Fruit fly (Drosophila melanogaster): Measurements from ENCODE around the gene Kul.

Gene Kul

dm6 chr3R:29696359-29696758, 29.3 kb upstream of the Kul start (continued):
- TF ChIP-seq CG34422 (GFP tag; IDR thresholded peaks at IDR 0.05) (0 out of 3 replicates have a peak, but pooled peaks have one; percentile 11), CG4707 (GFP tag; optimal IDR thresholded peaks at IDR 0.05) (no peak), CG1602 (GFP tag; optimal IDR thresholded peaks at IDR 0.05) (peak; percentile 18), tin (GFP tag; optimal IDR thresholded peaks at IDR 0.05) (peak; percentile 42), CG12104 (GFP tag; optimal IDR thresholded peaks at IDR 0.05) (no peak), lmd (GFP tag; IDR thresholded peaks at IDR 0.05) (peak; percentile 19; the same call in 1 of the 2 replicates), her (GFP tag; optimal IDR thresholded peaks at IDR 0.05) (no peak), Sry-β (GFP tag; optimal IDR thresholded peaks at IDR 0.05) (no peak), vvl (GFP tag; IDR thresholded peaks at IDR 0.05) (0 out of 2 replicates have a peak, but pooled peaks have one; percentile 22), gcm2 (GFP tag; optimal IDR thresholded peaks at IDR 0.05) (no peak), run (tag; optimal IDR thresholded peaks at IDR 0.05) (no peak), org-1 (GFP tag; optimal IDR thresholded peaks at IDR 0.05) (no peak), CG1603 (tag; optimal IDR thresholded peaks at IDR 0.05) (peak; percentile 63), dmrt11E (tag; optimal IDR thresholded peaks at IDR 0.05) (peak; percentile 71), unpg (GFP tag; optimal IDR thresholded peaks at IDR 0.05) (peak; percentile 22), rib (GFP tag; IDR thresholded peaks at IDR 0.05) (no peak), CG10274 (GFP tag; optimal IDR thresholded peaks at IDR 0.05) (no peak), CG4360 (GFP tag; IDR thresholded peaks at IDR 0.05) (0 out of 2 replicates have a peak, but pooled peaks have one; percentile 15), CG12744 (GFP tag; optimal IDR thresholded peaks at IDR 0.05) (no peak), esg (GFP tag; conservative IDR thresholded peaks at IDR 0.05) (no peak), ftz-f1 (GFP tag; optimal IDR thresholded peaks at IDR 0.05) (no peak), CG1832 (GFP tag; optimal IDR thresholded peaks at IDR 0.05) (no peak), H15 (GFP tag; IDR thresholded peaks at IDR 0.05) (no peak), cas (GFP tag; IDR thresholded peaks at IDR 0.05) (no peak), CG4617 (GFP tag; optimal IDR thresholded peaks at IDR 0.05; ENCODE audit: borderline replicate concordance) (no peak), sima (GFP tag; optimal IDR thresholded peaks at IDR 0.05) (no peak), CG17361 (GFP tag; IDR thresholded peaks at IDR 0.05) (0 out of 3 replicates have a peak, but pooled peaks have one; percentile 13), knrl (GFP tag; IDR thresholded peaks at IDR 0.05; ENCODE audit: partially characterized antibody) (no peak), sisA (GFP tag; IDR thresholded peaks at IDR 0.05) (peak; percentile 34), Ptx1 (GFP tag; IDR thresholded peaks at IDR 0.05) (no peak), CG18262 (tag; optimal IDR thresholded peaks at IDR 0.05) (peak; percentile 38), CG18764 (GFP tag; optimal IDR thresholded peaks at IDR 0.05) (no peak), pros (GFP tag; optimal IDR thresholded peaks at IDR 0.05) (no peak), lov (optimal IDR thresholded peaks at IDR 0.05) (no peak), lov (GFP tag; IDR thresholded peaks at IDR 0.05) (no peak), CG7556 (GFP tag; optimal IDR thresholded peaks at IDR 0.05) (no peak), Ada2b (GFP tag; IDR thresholded peaks at IDR 0.05) (0 out of 2 replicates have a peak, but pooled peaks have one; percentile 7), chn (GFP tag; optimal IDR thresholded peaks at IDR 0.05) (peak; percentile 6), CG6272 (GFP tag; IDR thresholded peaks at IDR 0.05) (no peak), CrebB (tag; optimal IDR thresholded peaks at IDR 0.05) (no peak), NK7.1 (GFP tag; optimal IDR thresholded peaks at IDR 0.05) (no peak), Xbp1 (GFP tag; optimal IDR thresholded peaks at IDR 0.05) (peak; percentile 23), CG1233 (GFP tag; optimal IDR thresholded peaks at IDR 0.05) (no peak), CG18619 (GFP tag; optimal IDR thresholded peaks at IDR 0.05) (no peak), CG14710 (tag; optimal IDR thresholded peaks at IDR 0.05) (peak; percentile 38), fd64A (GFP tag; optimal IDR thresholded peaks at IDR 0.05) (no peak), insv (GFP tag; optimal IDR thresholded peaks at IDR 0.05) (no peak), CG15696 (tag; optimal IDR thresholded peaks at IDR 0.05) (peak; percentile 58), prd (optimal IDR thresholded peaks at IDR 0.05) (no peak), prd (GFP tag; IDR thresholded peaks at IDR 0.05) (peak; percentile 79), sqz (GFP tag; optimal IDR thresholded peaks at IDR 0.05) (no peak), gsb-n (tag; optimal IDR thresholded peaks at IDR 0.05) (peak; percentile 14)

All from whole organism, embryonic.